Fruit fly (Drosophila melanogaster) whole organism, embryonic: ENCODE measurements around the gene mora.

Source experiments
- ATbp ChIP-seq: fragments of 200-800 bp; sonication (Bioruptor generic); optimal IDR thresholded peaks from 2 replicates; lab custom pipeline; 2017; ENCODE audit warnings: missing biosample characterization, mild to moderate bottlenecking, missing genetic modification characterization, missing genetic modification reagents
- Abd-B ChIP-seq: fragments of 200-800 bp; sonication (Bioruptor generic); optimal IDR thresholded peaks from 2 replicates; lab custom pipeline; 2018; ENCODE audit warnings: missing biosample characterization, mild to moderate bottlenecking, missing genetic modification characterization, moderate library complexity
- C15 ChIP-seq: fragments of 200-800 bp; sonication (Bioruptor generic); IDR thresholded peaks from 3 replicates; pipeline ENCODE4 v1.3.6; 2022; ENCODE audit warnings: missing biosample characterization, missing genetic modification characterization
- CG10209 ChIP-seq: fragments of 200-800 bp; sonication (Bioruptor generic); optimal IDR thresholded peaks from 3 replicates; lab custom pipeline; 2017; ENCODE audit warnings: missing biosample characterization, mild to moderate bottlenecking, missing genetic modification characterization, missing genetic modification reagents
- CG11695 ChIP-seq: fragments of 200-800 bp; sonication (Bioruptor generic); IDR thresholded peaks from 3 replicates; pipeline ENCODE4 v1.3.6; 2022; ENCODE audit warnings: missing biosample characterization, missing genetic modification characterization
- CG12391 ChIP-seq: fragments of 200-800 bp; sonication (Bioruptor generic); optimal IDR thresholded peaks from 3 replicates; lab custom pipeline; 2018; ENCODE audit warnings: missing biosample characterization, mild to moderate bottlenecking, missing genetic modification characterization, moderate library complexity
- CG13775 ChIP-seq: fragments of 200-800 bp; sonication (Bioruptor generic); optimal IDR thresholded peaks from 3 replicates; lab custom pipeline; 2017; ENCODE audit warnings: missing biosample characterization, mild to moderate bottlenecking, missing genetic modification characterization
- CG16815 ChIP-seq: fragments of 200-800 bp; sonication (Bioruptor generic); optimal IDR thresholded peaks from 3 replicates; lab custom pipeline; 2017; ENCODE audit warnings: missing biosample characterization, mild to moderate bottlenecking, missing genetic modification characterization
- CG17385 ChIP-seq: fragments of 200-800 bp; sonication (Bioruptor generic); optimal IDR thresholded peaks from 3 replicates; lab custom pipeline; 2018; ENCODE audit warnings: missing biosample characterization, mild to moderate bottlenecking, missing genetic modification characterization
- CG17802 ChIP-seq: fragments of 200-800 bp; sonication (Bioruptor generic); optimal IDR thresholded peaks from 2 replicates; lab custom pipeline; 2018; ENCODE audit warnings: missing biosample characterization, mild to moderate bottlenecking, missing genetic modification characterization, moderate library complexity
- CG2678 ChIP-seq: fragments of 200-800 bp; sonication (Bioruptor generic); optimal IDR thresholded peaks from 3 replicates; lab custom pipeline; 2019; ENCODE audit warnings: missing biosample characterization, mild to moderate bottlenecking, missing genetic modification characterization, moderate library complexity
- CG30403 ChIP-seq: fragments of 200-800 bp; sonication (Bioruptor generic); optimal IDR thresholded peaks from 3 replicates; lab custom pipeline; 2016; ENCODE audit warnings: missing biosample characterization, missing genetic modification characterization
- CG31441 ChIP-seq: fragments of 200-800 bp; sonication (Bioruptor generic); IDR thresholded peaks from 2 replicates; pipeline ENCODE4 v1.3.6; 2022; ENCODE audit warnings: missing biosample characterization, missing genetic modification characterization
- CG42726 ChIP-seq: fragments of 200-800 bp; sonication (Bioruptor generic); IDR thresholded peaks from 2 replicates; pipeline ENCODE4 v1.3.6; 2022; ENCODE audit warnings: missing biosample characterization, missing genetic modification characterization; ENCODE audit not compliant: partially characterized antibody
- CG5245 ChIP-seq: fragments of 200-800 bp; sonication (Bioruptor generic); optimal IDR thresholded peaks from 3 replicates; lab custom pipeline; 2016; ENCODE audit warnings: missing biosample characterization, missing genetic modification characterization
- CG6854 ChIP-seq: fragments of 200-800 bp; sonication (Bioruptor generic); optimal IDR thresholded peaks from 3 replicates; lab custom pipeline; 2017; ENCODE audit warnings: missing biosample characterization, mild to moderate bottlenecking, missing genetic modification characterization
- CG7963 ChIP-seq: fragments of 200-800 bp; sonication (Bioruptor generic); IDR thresholded peaks from 3 replicates; pipeline ENCODE4 v1.3.6; 2022; ENCODE audit warnings: missing biosample characterization, missing genetic modification characterization; ENCODE audit not compliant: partially characterized antibody
- CG8290 ChIP-seq, 3 experiments: fragments of 200-800 bp; sonication (Bioruptor generic); optimal IDR thresholded peaks; 2 replicates each; lab custom pipeline; 2016 to 2019; ENCODE audit warnings: missing biosample characterization in 3 of 3, missing genetic modification characterization in 3 of 3, mild to moderate bottlenecking in 2 of 3, moderate library complexity in 1 of 3
- CG9932 ChIP-seq: fragments of 200-800 bp; sonication (Bioruptor generic); IDR thresholded peaks from 2 replicates; pipeline ENCODE4 v1.3.6; 2022; ENCODE audit warnings: missing biosample characterization, missing genetic modification characterization
- Dad ChIP-seq: fragments of 200-800 bp; sonication (Bioruptor generic); optimal IDR thresholded peaks from 3 replicates; lab custom pipeline; 2016; ENCODE audit warnings: missing biosample characterization, missing genetic modification characterization
- Dfd ChIP-seq, 2 experiments: fragments of >200 bp; optimal IDR thresholded peaks; 2 replicates each; lab custom pipeline; 2017; ENCODE audit warnings: missing biosample characterization in 2 of 2, missing genetic modification characterization in 2 of 2
- ERR ChIP-seq: fragments of 200-800 bp; sonication (Bioruptor generic); optimal IDR thresholded peaks from 2 replicates; lab custom pipeline; 2016; ENCODE audit warnings: missing biosample characterization, missing genetic modification characterization
- H2.0 ChIP-seq: fragments of 200-800 bp; sonication (Bioruptor generic); IDR thresholded peaks from 2 replicates; pipeline ENCODE4 v1.3.6; 2022; ENCODE audit warnings: missing biosample characterization, missing genetic modification characterization
- HLH4C ChIP-seq: fragments of 200-800 bp; sonication (Bioruptor generic); IDR thresholded peaks from 3 replicates; pipeline ENCODE4 v1.3.6; 2022; ENCODE audit warnings: missing biosample characterization, missing genetic modification characterization; ENCODE audit not compliant: partially characterized antibody
- Hmr ChIP-seq: fragments of 200-800 bp; sonication (Bioruptor generic); optimal IDR thresholded peaks from 3 replicates; lab custom pipeline; 2017; ENCODE audit warnings: mild to moderate bottlenecking, missing biosample characterization, missing genetic modification reagents, missing genetic modification characterization
- Lim3 ChIP-seq: fragments of 200-800 bp; sonication (Bioruptor generic); IDR thresholded peaks from 2 replicates; pipeline ENCODE4 v1.3.6; 2022; ENCODE audit warnings: missing biosample characterization, missing genetic modification characterization
- Lpt ChIP-seq: fragments of >200 bp; optimal IDR thresholded peaks from 2 replicates; lab custom pipeline; 2018; ENCODE audit warnings: missing biosample characterization, missing genetic modification characterization
- Oaz ChIP-seq: fragments of 200-800 bp; sonication (Bioruptor generic); IDR thresholded peaks from 2 replicates; pipeline ENCODE4 v1.3.6; 2022; ENCODE audit warnings: missing biosample characterization, missing genetic modification characterization
- Stat92E ChIP-seq, 3 experiments: fragments of >200 bp in 2 of 3; fragments of 200-800 bp in 1 of 3; sonication (Bioruptor generic) in 1 of 3; optimal IDR thresholded peaks; 2 replicates each; lab custom pipeline; 2017 to 2019; ENCODE audit warnings: missing biosample characterization in 3 of 3, missing genetic modification characterization in 3 of 3, mild to moderate bottlenecking in 1 of 3, moderate library complexity in 1 of 3
- Tbp ChIP-seq: fragments of >200 bp; optimal IDR thresholded peaks from 2 replicates; lab custom pipeline; 2018; ENCODE audit warnings: missing biosample characterization, missing genetic modification characterization
- Usf ChIP-seq: fragments of 200-800 bp; sonication (Bioruptor generic); optimal IDR thresholded peaks from 2 replicates; lab custom pipeline; 2017; ENCODE audit warnings: missing genotype, missing biosample characterization, missing genetic modification characterization
- abd-A ChIP-seq: fragments of 200-800 bp; sonication (Bioruptor generic); optimal IDR thresholded peaks from 3 replicates; lab custom pipeline; 2019; ENCODE audit warnings: missing biosample characterization, mild to moderate bottlenecking, missing genetic modification characterization, moderate library complexity
- bcd ChIP-seq: fragments of 200-800 bp; sonication (Bioruptor generic); optimal IDR thresholded peaks from 2 replicates; lab custom pipeline; 2017; ENCODE audit warnings: missing biosample characterization, mild to moderate bottlenecking, missing genetic modification characterization
- bsh ChIP-seq, 2 experiments: fragments of 200-800 bp; sonication (Bioruptor generic); optimal IDR thresholded peaks; 2 replicates each; lab custom pipeline; 2017 to 2018; ENCODE audit warnings: mild to moderate bottlenecking in 2 of 2, missing biosample characterization in 2 of 2, missing genetic modification characterization in 2 of 2, moderate library complexity in 1 of 2
- exex ChIP-seq: fragments of 200-800 bp; sonication (Bioruptor generic); optimal IDR thresholded peaks from 4 replicates; lab custom pipeline; 2018; ENCODE audit warnings: missing biosample characterization, mild to moderate bottlenecking, missing genetic modification characterization, moderate library complexity
- fu2 ChIP-seq: fragments of 200-800 bp; sonication (Bioruptor generic); optimal IDR thresholded peaks from 2 replicates; lab custom pipeline; 2016; ENCODE audit warnings: missing biosample characterization, missing genetic modification characterization
- gcm ChIP-seq: fragments of 200-800 bp; sonication (Bioruptor generic); optimal IDR thresholded peaks from 2 replicates; lab custom pipeline; 2019; ENCODE audit warnings: missing biosample characterization, mild to moderate bottlenecking, missing genetic modification characterization, moderate library complexity
- grau ChIP-seq: fragments of 200-800 bp; optimal IDR thresholded peaks from 3 replicates; lab custom pipeline; 2019; ENCODE audit warnings: missing biosample characterization, mild to moderate bottlenecking, missing genetic modification characterization, moderate library complexity
- gro ChIP-seq: fragments of 200-800 bp; sonication (Bioruptor generic); optimal IDR thresholded peaks from 2 replicates; lab custom pipeline; 2016; ENCODE audit warnings: missing biosample characterization, missing genetic modification characterization
- nom ChIP-seq: fragments of 200-800 bp; sonication (Bioruptor generic); optimal IDR thresholded peaks from 2 replicates; lab custom pipeline; 2017; ENCODE audit warnings: missing biosample characterization, missing genetic modification characterization, mild to moderate bottlenecking, moderate library complexity, missing genetic modification reagents
- oc ChIP-seq: fragments of 200-800 bp; sonication (Bioruptor generic); optimal IDR thresholded peaks from 2 replicates; lab custom pipeline; 2018; ENCODE audit warnings: missing biosample characterization, mild to moderate bottlenecking, missing genetic modification characterization, moderate library complexity
- p53 ChIP-seq: fragments of 200-800 bp; sonication (Bioruptor generic); optimal IDR thresholded peaks from 2 replicates; lab custom pipeline; 2016; ENCODE audit warnings: missing biosample characterization, missing genetic modification characterization
- phol ChIP-seq: fragments of 200-800 bp; sonication (Bioruptor generic); optimal IDR thresholded peaks from 3 replicates; lab custom pipeline; 2018; ENCODE audit warnings: missing biosample characterization, mild to moderate bottlenecking, missing genetic modification characterization, moderate library complexity
- pnt ChIP-seq: fragments of 200-800 bp; sonication (Bioruptor generic); optimal IDR thresholded peaks from 3 replicates; lab custom pipeline; 2016; ENCODE audit warnings: missing biosample characterization, missing genetic modification characterization
- schlank ChIP-seq: fragments of 200-800 bp; sonication (Bioruptor generic); optimal IDR thresholded peaks from 2 replicates; lab custom pipeline; 2018; ENCODE audit warnings: missing biosample characterization, mild to moderate bottlenecking, missing genetic modification characterization
- sima ChIP-seq: fragments of 200-800 bp; sonication (Bioruptor generic); optimal IDR thresholded peaks from 2 replicates; lab custom pipeline; 2016; ENCODE audit warnings: missing biosample characterization, missing genetic modification characterization
- yki ChIP-seq: fragments of >200 bp; optimal IDR thresholded peaks from 3 replicates; lab custom pipeline; 2018

Gene mora

dm6 chr3R:24221334-24222302, 35.5 kb downstream of the mora start, which contains the start of gene twin (continued):
- TF ChIP-seq nom (GFP tag; lab: Kevin White, UChicago), result no peak
- no peak for TF ChIP-seq Hmr (GFP tag; lab: Kevin White, UChicago)
- TF ChIP-seq fu2, result peak; percentile 52
- TF ChIP-seq CG10209, result peak; percentile 11
- peak; percentile 54 for TF ChIP-seq Dad (GFP tag; lab: Kevin White, UChicago)
- TF ChIP-seq Tbp (GFP tag; lab: Kevin White, UChicago), result no peak
- TF ChIP-seq CG7963 (GFP tag; lab: Robert Waterston, UW), result 0 out of 3 replicates have a peak, but pooled peaks have one; percentile 48
- TF ChIP-seq bsh (GFP tag; optimal IDR thresholded peaks at IDR 0.05; lab: Kevin White, UChicago), result peak in 1 of 2 experiments; percentile 43
- TF ChIP-seq CG30403 (GFP tag; lab: Kevin White, UChicago), result peak; percentile 74
- TF ChIP-seq Lim3 (GFP tag; lab: Robert Waterston, UW), result no peak
- no peak for TF ChIP-seq CG31441 (GFP tag; lab: Robert Waterston, UW)
- peak; percentile 80 for TF ChIP-seq Abd-B (GFP tag; lab: Kevin White, UChicago)
- no peak for TF ChIP-seq schlank (tag; lab: Kevin White, UChicago)
- peak; percentile 23 for TF ChIP-seq pnt (GFP tag; lab: Kevin White, UChicago)
- peak; percentile 14 for TF ChIP-seq CG17802
- TF ChIP-seq oc (tag; lab: Kevin White, UChicago), result no peak
- TF ChIP-seq abd-A (tag; lab: Kevin White, UChicago), result no peak
- TF ChIP-seq Oaz (GFP tag; lab: Robert Waterston, UW), result 0 out of 2 replicates have a peak, but pooled peaks have one; percentile 40
- peak; percentile 75 for TF ChIP-seq CG12391 (tag; lab: Kevin White, UChicago)
- TF ChIP-seq CG42726 (GFP tag; lab: Robert Waterston, UW), result no peak
- TF ChIP-seq CG16815 (GFP tag; lab: Kevin White, UChicago), result no peak
- peak; percentile 28 for TF ChIP-seq CG5245 (GFP tag; lab: Kevin White, UChicago)
- TF ChIP-seq ERR, result peak; percentile 3
- peak; percentile 29 for TF ChIP-seq exex (tag; lab: Kevin White, UChicago)
- no peak for TF ChIP-seq Stat92E (GFP tag; optimal IDR thresholded peaks at IDR 0.05; lab: Kevin White, UChicago)
- no peak for TF ChIP-seq gcm (GFP tag; lab: Kevin White, UChicago)
- TF ChIP-seq p53 (GFP tag; lab: Kevin White, UChicago), result peak; percentile 31
- TF ChIP-seq Lpt (GFP tag; lab: Kevin White, UChicago), result no peak
- no peak for TF ChIP-seq sima (GFP tag; lab: Kevin White, UChicago)
- TF ChIP-seq yki (lab: Kevin White, UChicago), result no peak
- TF ChIP-seq CG9932 (GFP tag; lab: Robert Waterston, UW), result peak; percentile 88
- TF ChIP-seq Usf (GFP tag; lab: Kevin White, UChicago), result no peak
- TF ChIP-seq Dfd (GFP tag; optimal IDR thresholded peaks at IDR 0.05; lab: Kevin White, UChicago), result no peak
- TF ChIP-seq grau, result peak; percentile 62
- peak; percentile 48 for TF ChIP-seq CG8290 (GFP tag; optimal IDR thresholded peaks at IDR 0.05; lab: Kevin White, UChicago)
- TF ChIP-seq CG8290 (tag; optimal IDR thresholded peaks at IDR 0.05; lab: Kevin White, UChicago), result no peak
- peak; percentile 69 for TF ChIP-seq phol
- peak; percentile 48 for TF ChIP-seq bcd
- no peak for TF ChIP-seq C15
- peak; percentile 67 for TF ChIP-seq CG13775
- peak; percentile 81 for TF ChIP-seq HLH4C (GFP tag; lab: Robert Waterston, UW)
- peak; percentile 17; the same call in 1 of the 2 replicates for TF ChIP-seq H2.0
- TF ChIP-seq CG6854 (GFP tag; lab: Kevin White, UChicago), result no peak
- no peak for TF ChIP-seq ATbp
- peak; percentile 39 for TF ChIP-seq gro (GFP tag; lab: Kevin White, UChicago)
- TF ChIP-seq CG11695 (GFP tag; lab: Robert Waterston, UW), result 0 out of 3 replicates have a peak, but pooled peaks have one; percentile 31
- TF ChIP-seq CG2678 (tag; lab: Kevin White, UChicago), result no peak
- TF ChIP-seq CG17385 (GFP tag; lab: Kevin White, UChicago), result peak; percentile 18
